Fruit fly (Drosophila melanogaster) whole organism, pupa: ENCODE data around the gene CG45064.

Experiments
- CG10348 ChIP-seq: fragments of 200-800 bp; sonication (Bioruptor generic); IDR thresholded peaks from 2 replicates; pipeline ENCODE4 v1.3.6; 2022; ENCODE audit warnings: missing biosample characterization, missing genetic modification characterization
- CG12605 ChIP-seq: fragments of 200-800 bp; sonication (Bioruptor generic); IDR thresholded peaks from 2 replicates; pipeline ENCODE4 v1.3.6; 2022; ENCODE audit warnings: missing biosample characterization, missing genetic modification characterization
- CG13204 ChIP-seq: fragments of 200-800 bp; sonication (Bioruptor generic); optimal IDR thresholded peaks from 2 replicates; lab custom pipeline; 2018; ENCODE audit warnings: missing biosample characterization, mild to moderate bottlenecking, missing genetic modification characterization, moderate library complexity
- CG14655 ChIP-seq: fragments of 200-800 bp; sonication (Bioruptor generic); optimal IDR thresholded peaks from 3 replicates; lab custom pipeline; 2017; ENCODE audit warnings: mild to moderate bottlenecking, missing biosample characterization, missing genetic modification reagents, missing genetic modification characterization
- CG34367 ChIP-seq: fragments of 200-800 bp; sonication (Bioruptor generic); optimal IDR thresholded peaks from 2 replicates; lab custom pipeline; 2018; ENCODE audit warnings: missing biosample characterization, mild to moderate bottlenecking, missing genetic modification characterization
- CG8301 ChIP-seq: fragments of 200-800 bp; sonication (Bioruptor generic); optimal IDR thresholded peaks from 2 replicates; lab custom pipeline; 2018; ENCODE audit warnings: missing biosample characterization, mild to moderate bottlenecking, missing genetic modification characterization
- CG9948 ChIP-seq: fragments of 200-800 bp; sonication (Bioruptor generic); optimal IDR thresholded peaks from 2 replicates; lab custom pipeline; 2018; ENCODE audit warnings: missing biosample characterization, mild to moderate bottlenecking, missing genetic modification characterization, moderate library complexity
- EcR ChIP-seq: fragments of 200-800 bp; sonication (Bioruptor generic); optimal IDR thresholded peaks from 3 replicates; lab custom pipeline; 2019; ENCODE audit warnings: missing biosample characterization, missing genetic modification characterization, mild to moderate bottlenecking, moderate library complexity, missing genetic modification reagents
- Ets98B ChIP-seq: fragments of 200-800 bp; sonication (Bioruptor generic); IDR thresholded peaks from 2 replicates; pipeline ENCODE4 v1.3.6; 2022; ENCODE audit warnings: missing biosample characterization, missing genetic modification characterization
- Pif1B ChIP-seq: fragments of 200-800 bp; sonication (Bioruptor generic); optimal IDR thresholded peaks from 3 replicates; lab custom pipeline; 2016; ENCODE audit warnings: missing biosample characterization, missing genetic modification characterization
- gl ChIP-seq: fragments of 200-800 bp; sonication (Bioruptor generic); optimal IDR thresholded peaks from 2 replicates; lab custom pipeline; 2018; ENCODE audit warnings: missing biosample characterization, mild to moderate bottlenecking, missing genetic modification characterization

DNA sequence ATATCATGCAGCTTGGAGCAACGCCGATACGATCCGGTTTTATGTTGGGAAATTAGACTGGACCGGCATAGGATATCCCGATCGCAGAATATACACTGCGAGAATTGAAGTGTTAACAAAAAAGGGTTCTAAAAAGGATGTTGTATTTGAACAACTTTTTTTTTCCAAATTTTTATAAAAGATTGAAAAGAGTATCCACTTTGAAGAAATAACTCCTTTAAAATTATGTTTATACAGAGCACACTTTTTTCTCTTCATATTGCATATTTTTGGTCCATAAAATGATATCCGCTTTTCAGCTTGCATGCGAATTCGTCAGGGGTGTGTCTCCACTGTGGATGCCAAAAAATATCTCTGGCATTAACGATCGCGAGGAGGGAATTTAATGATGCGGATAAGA, 9.9 kb upstream of the CG45064 start:
- TF ChIP-seq CG14655 (GFP tag; lab: Kevin White, UChicago) (peak; percentile 8), CG13204 (GFP tag; lab: Kevin White, UChicago) (no peak), CG9948 (tag; lab: Kevin White, UChicago) (no peak), CG34367 (tag; lab: Kevin White, UChicago) (no peak), CG12605 (no peak), EcR (no peak), CG10348 (GFP tag; lab: Robert Waterston, UW) (no peak), gl (tag; lab: Kevin White, UChicago) (no peak), Ets98B (GFP tag; lab: Robert Waterston, UW) (peak; percentile 16; the same call in 1 of the 2 replicates), Pif1B (no peak), CG8301 (tag; lab: Kevin White, UChicago) (peak; percentile 29)
